Worm (Caenorhabditis elegans) whole organism, L1 larva: ENCODE results near the gene Y47D7A.17.

Experiments
- C34B4.2 ChIP-seq: sonication (generic microtip); optimal IDR thresholded peaks from 2 replicates; lab custom pipeline; 2017; ENCODE audit warnings: mild to moderate bottlenecking, missing genetic modification characterization, missing compliant biosample characterization
- ama-1 ChIP-seq: fragments of 150-350 bp; optimal IDR thresholded peaks from 2 replicates; lab custom pipeline; 2014
- ces-1 ChIP-seq: fragments of 150-350 bp; optimal IDR thresholded peaks from 2 replicates; lab custom pipeline; 2014; ENCODE audit warnings: missing biosample characterization, missing genetic modification reagents, missing genetic modification characterization
- dpl-1 ChIP-seq, 3 experiments: fragments of 150-350 bp in 2 of 3; sonication (generic microtip) in 1 of 3; optimal IDR thresholded peaks; 2 replicates each; lab custom pipeline; 2014 to 2017; ENCODE audit warnings: missing biosample characterization in 3 of 3, missing genetic modification characterization in 3 of 3, missing genetic modification reagents in 3 of 3
- dsc-1 ChIP-seq: sonication (generic microtip); optimal IDR thresholded peaks from 2 replicates; lab custom pipeline; 2016; ENCODE audit warnings: mild to moderate bottlenecking, missing genetic modification characterization, missing compliant biosample characterization
- efl-1 ChIP-seq, 4 experiments: fragments of 150-350 bp; optimal IDR thresholded peaks in 3 of 4; peaks in 1 of 4; 1 replicate in 1 of 4; 2 replicates in 3 of 4; lab custom pipeline; 2014; ENCODE audit warnings: missing biosample characterization in 2 of 4, missing genetic modification characterization in 2 of 4, missing genetic modification reagents in 2 of 4
- ets-5 ChIP-seq: fragments of 200-800 bp; sonication (Bioruptor generic); IDR thresholded peaks from 2 replicates; pipeline ENCODE4 v1.3.6; 2022; ENCODE audit warnings: missing genetic modification characterization, missing compliant biosample characterization
- fkh-8 ChIP-seq: sonication (generic microtip); optimal IDR thresholded peaks from 2 replicates; lab custom pipeline; 2016; ENCODE audit warnings: mild to moderate bottlenecking, missing genetic modification characterization, missing compliant biosample characterization
- hlh-4 ChIP-seq: sonication (generic microtip); optimal IDR thresholded peaks from 2 replicates; lab custom pipeline; 2016; ENCODE audit warnings: mild to moderate bottlenecking, missing genetic modification characterization, missing compliant biosample characterization
- jun-1 ChIP-seq: fragments of 150-350 bp; optimal IDR thresholded peaks from 2 replicates; lab custom pipeline; 2014; ENCODE audit warnings: missing biosample characterization, missing genetic modification reagents, missing genetic modification characterization
- lin-14 ChIP-seq: fragments of 200-800 bp; sonication (Bioruptor generic); optimal IDR thresholded peaks from 2 replicates; lab custom pipeline; 2018; ENCODE audit warnings: mild to moderate bottlenecking, missing genetic modification characterization, moderate library complexity, missing compliant biosample characterization
- lin-35 ChIP-seq, 2 experiments: fragments of 150-350 bp; optimal IDR thresholded peaks; 2 replicates each; lab custom pipeline; 2014; ENCODE audit warnings: missing biosample characterization in 2 of 2, missing genetic modification characterization in 2 of 2, missing genetic modification reagents in 2 of 2
- lsy-2 ChIP-seq, 2 experiments: fragments of 150-350 bp; optimal IDR thresholded peaks; 2 replicates each; lab custom pipeline; 2014; ENCODE audit warnings: missing biosample characterization in 2 of 2, missing genetic modification characterization in 2 of 2
- mab-9 ChIP-seq: fragments of 200-800 bp; sonication (Bioruptor generic); IDR thresholded peaks from 2 replicates; pipeline ENCODE4 v1.3.6; 2022; ENCODE audit warnings: missing genetic modification reagents, missing genetic modification characterization, missing compliant biosample characterization
- mdl-1 ChIP-seq, 2 experiments: fragments of 150-350 bp; optimal IDR thresholded peaks; 2 replicates each; lab custom pipeline; 2014 to 2017; ENCODE audit warnings: missing biosample characterization in 2 of 2, missing genetic modification characterization in 2 of 2, inconsistent platforms in 1 of 2
- mef-2 ChIP-seq: fragments of 150-350 bp; optimal IDR thresholded peaks from 2 replicates; lab custom pipeline; 2014; ENCODE audit warnings: missing biosample characterization, missing genetic modification characterization
- nhr-19 ChIP-seq: fragments of 200-800 bp; sonication (Bioruptor generic); conservative IDR thresholded peaks from 2 replicates; pipeline ENCODE4 v1.3.6; 2022; ENCODE audit warnings: missing genetic modification characterization, missing compliant biosample characterization
- nhr-237 ChIP-seq: fragments of 150-350 bp; optimal IDR thresholded peaks from 2 replicates; lab custom pipeline; 2014; ENCODE audit warnings: missing biosample characterization, missing genetic modification characterization
- nhr-76 ChIP-seq: sonication (generic microtip); optimal IDR thresholded peaks from 2 replicates; lab custom pipeline; 2017; ENCODE audit warnings: missing biosample characterization, missing genetic modification characterization
- nhr-84 ChIP-seq: sonication (generic microtip); optimal IDR thresholded peaks from 2 replicates; lab custom pipeline; 2017; ENCODE audit warnings: missing biosample characterization, missing genetic modification characterization
- nhr-85 ChIP-seq: sonication (generic microtip); peaks from one replicate; lab custom pipeline; 2016; ENCODE audit warnings: missing genetic modification characterization, inconsistent platforms, missing compliant biosample characterization
- pqm-1 ChIP-seq: sonication (generic microtip); optimal IDR thresholded peaks from 3 replicates; lab custom pipeline; 2017; ENCODE audit warnings: missing biosample characterization, missing genetic modification characterization
- rnt-1 ChIP-seq: sonication (generic microtip); optimal IDR thresholded peaks from 2 replicates; lab custom pipeline; 2016; ENCODE audit warnings: mild to moderate bottlenecking, missing genetic modification characterization, moderate library complexity, missing compliant biosample characterization
- snu-23 ChIP-seq: sonication (generic microtip); optimal IDR thresholded peaks from 2 replicates; lab custom pipeline; 2016; ENCODE audit warnings: missing genetic modification characterization, missing compliant biosample characterization
- sptf-1 ChIP-seq: fragments of 150-350 bp; optimal IDR thresholded peaks from 2 replicates; lab custom pipeline; 2014; ENCODE audit warnings: missing biosample characterization, missing genetic modification characterization
- sup-37 ChIP-seq: fragments of 200-800 bp; sonication (Bioruptor generic); optimal IDR thresholded peaks from 2 replicates; lab custom pipeline; 2018; ENCODE audit warnings: mild to moderate bottlenecking, missing genetic modification characterization, missing compliant biosample characterization
- swsn-7 ChIP-seq: sonication (generic microtip); optimal IDR thresholded peaks from 2 replicates; lab custom pipeline; 2016; ENCODE audit warnings: missing genetic modification characterization, missing compliant biosample characterization
- tbx-2 ChIP-seq: sonication (generic microtip); optimal IDR thresholded peaks from 2 replicates; lab custom pipeline; 2016; ENCODE audit warnings: missing genetic modification characterization, missing compliant biosample characterization
- unc-130 ChIP-seq: fragments of 150-350 bp; optimal IDR thresholded peaks from 2 replicates; lab custom pipeline; 2017; ENCODE audit warnings: missing biosample characterization, missing genetic modification characterization, inconsistent platforms
- unc-62 ChIP-seq: fragments of 150-350 bp; optimal IDR thresholded peaks from 2 replicates; lab custom pipeline; 2014; ENCODE audit warnings: missing biosample characterization, missing genetic modification reagents, missing genetic modification characterization
- vab-15 ChIP-seq: sonication (generic microtip); optimal IDR thresholded peaks from 2 replicates; lab custom pipeline; 2017; ENCODE audit warnings: missing genotype, mild to moderate bottlenecking, missing genetic modification characterization, missing compliant biosample characterization
- xbp-1 ChIP-seq: sonication (generic microtip); optimal IDR thresholded peaks from 2 replicates; lab custom pipeline; 2016; ENCODE audit warnings: missing genetic modification characterization, missing compliant biosample characterization
- zag-1 ChIP-seq: fragments of 150-350 bp; optimal IDR thresholded peaks from 2 replicates; lab custom pipeline; 2014; ENCODE audit warnings: missing biosample characterization, missing genetic modification characterization
- ztf-4 ChIP-seq: fragments of 150-350 bp; optimal IDR thresholded peaks from 2 replicates; lab custom pipeline; 2014; ENCODE audit warnings: missing biosample characterization, missing genetic modification characterization

Gene Y47D7A.17

ce11 chrV:4401865-4402264 is 9.7 kb downstream of the Y47D7A.17 start, which contains the start of gene F13A2.5:
Gene F13A2.5, minus strand, starts transcription at chrV:4401965.
- TF ChIP-seq zag-1 (tag; lab: Kevin White, UChicago), result no peak
- TF ChIP-seq dsc-1 (tag; lab: Kevin White, UChicago), result no peak
- TF ChIP-seq rnt-1 (tag; lab: Kevin White, UChicago), result no peak
- TF ChIP-seq mdl-1 (tag; optimal IDR thresholded peaks at IDR 0.05; lab: Kevin White, UChicago), result no peak
- TF ChIP-seq ztf-4, result no peak
- TF ChIP-seq sup-37 (GFP tag; lab: Kevin White, UChicago), result no peak
- TF ChIP-seq lsy-2 (tag; optimal IDR thresholded peaks at IDR 0.05; lab: Kevin White, UChicago), result no peak
- TF ChIP-seq vab-15 (tag; lab: Kevin White, UChicago), result no peak
- no peak for TF ChIP-seq ama-1 (lab: Kevin White, UChicago)
- TF ChIP-seq C34B4.2 (tag; lab: Kevin White, UChicago), result no peak
- no peak for TF ChIP-seq fkh-8
- TF ChIP-seq nhr-84, result no peak
- no peak for TF ChIP-seq nhr-237 (tag; lab: Kevin White, UChicago)
- TF ChIP-seq mab-9 (GFP tag; lab: Robert Waterston, UW), result no peak
- no peak for TF ChIP-seq nhr-76
- no peak for TF ChIP-seq dpl-1 (GFP tag; optimal IDR thresholded peaks at IDR 0.05; lab: Kevin White, UChicago)
- TF ChIP-seq mef-2 (tag; lab: Kevin White, UChicago), result no peak
- TF ChIP-seq unc-130, result no peak

- TF ChIP-seq lin-35 (GFP tag; optimal IDR thresholded peaks at IDR 0.05; lab: Kevin White, UChicago) (no peak), ets-5 (GFP tag; lab: Robert Waterston, UW) (no peak), lsy-2 (tag; optimal IDR thresholded peaks at IDR 0.05; lab: Kevin White, UChicago) (no peak), nhr-76 (no peak), tbx-2 (tag; lab: Kevin White, UChicago) (no peak), lin-14 (GFP tag; lab: Kevin White, UChicago) (no peak), ces-1 (GFP tag; lab: Kevin White, UChicago) (no peak), unc-62 (GFP tag; lab: Kevin White, UChicago) (no peak), nhr-85 (tag; lab: Kevin White, UChicago) (no peak), pqm-1 (tag; lab: Kevin White, UChicago) (no peak), hlh-4 (tag; lab: Kevin White, UChicago) (no peak)
Measured at ce11 chrV:4400118-4400517, 11.5 kb downstream of the Y47D7A.17 start, which contains the start of gene F13A2.4. Gene F13A2.4, minus strand, starts transcription at chrV:4400218.

- TF ChIP-seq nhr-237 (tag; lab: Kevin White, UChicago) (no peak), efl-1 (optimal IDR thresholded peaks at IDR 0.05; lab: Kevin White, UChicago) (no peak), efl-1 (GFP tag; optimal IDR thresholded peaks at IDR 0.05 in 1 of 2; lab: Kevin White, UChicago) (peak in 1 of 2 experiments; percentile 38)
Measured at ce11 chrV:4398884-4399283, 12.7 kb downstream of the Y47D7A.17 start.

ce11 chrV:4398127-4398526 is 13.5 kb downstream of the Y47D7A.17 start:
- TF ChIP-seq efl-1 (optimal IDR thresholded peaks at IDR 0.05; lab: Kevin White, UChicago), result no peak
- TF ChIP-seq efl-1 (GFP tag; optimal IDR thresholded peaks at IDR 0.05 in 1 of 2; lab: Kevin White, UChicago), result peak in 1 of 2 experiments; percentile 50
- no peak for TF ChIP-seq swsn-7 (tag; lab: Kevin White, UChicago)

- no peak for TF ChIP-seq nhr-19 (GFP tag; lab: Robert Waterston, UW)
- TF ChIP-seq nhr-85 (tag; lab: Kevin White, UChicago), result no peak
- no peak for TF ChIP-seq snu-23 (GFP tag; lab: Kevin White, UChicago)
- TF ChIP-seq jun-1 (tag; lab: Kevin White, UChicago), result no peak
- no peak for TF ChIP-seq xbp-1 (tag; lab: Kevin White, UChicago)
- no peak for TF ChIP-seq sptf-1 (tag; lab: Kevin White, UChicago)
Measured at ce11 chrV:4396257-4396656, 15.4 kb downstream of the Y47D7A.17 start, which contains the start of gene F13A2.3. Gene F13A2.3, minus strand, starts transcription at chrV:4396357.
